Fruit fly (Drosophila melanogaster) whole organism, embryonic: ENCODE results near the gene Gr92a.

ENCODE experiments used
- Adf1 ChIP-seq: fragments of 200-800 bp; sonication (Bioruptor generic); IDR thresholded peaks from 2 replicates; pipeline ENCODE4 v1.3.6; 2022; ENCODE audit warnings: missing biosample characterization, missing genetic modification characterization
- CG10543 ChIP-seq: fragments of 200-800 bp; sonication (Bioruptor generic); optimal IDR thresholded peaks from 3 replicates; lab custom pipeline; 2017; ENCODE audit warnings: missing biosample characterization, mild to moderate bottlenecking, missing genetic modification characterization, moderate library complexity
- CG1233 ChIP-seq: fragments of 200-800 bp; sonication (Bioruptor generic); optimal IDR thresholded peaks from 4 replicates; lab custom pipeline; 2018; ENCODE audit warnings: missing biosample characterization, mild to moderate bottlenecking, missing genetic modification characterization
- CG12769 ChIP-seq: fragments of 200-800 bp; sonication (Bioruptor generic); optimal IDR thresholded peaks from 2 replicates; lab custom pipeline; 2019; ENCODE audit warnings: missing biosample characterization, mild to moderate bottlenecking, missing genetic modification characterization, moderate library complexity
- CG13287 ChIP-seq: fragments of 200-800 bp; sonication (Bioruptor generic); IDR thresholded peaks from 2 replicates; pipeline ENCODE4 v1.3.6; 2022; ENCODE audit warnings: missing biosample characterization, missing genetic modification characterization; ENCODE audit not compliant: partially characterized antibody
- CG14014 ChIP-seq: fragments of 200-800 bp; sonication (Bioruptor generic); IDR thresholded peaks from 2 replicates; pipeline ENCODE4 v1.3.6; 2022; ENCODE audit warnings: missing biosample characterization, missing genetic modification characterization
- CG17912 ChIP-seq: fragments of 200-800 bp; sonication (Bioruptor generic); optimal IDR thresholded peaks from 2 replicates; lab custom pipeline; 2018; ENCODE audit warnings: missing biosample characterization, mild to moderate bottlenecking, missing genetic modification characterization
- CG30431 ChIP-seq: fragments of 200-800 bp; sonication (Bioruptor generic); optimal IDR thresholded peaks from 2 replicates; lab custom pipeline; 2017; ENCODE audit warnings: missing biosample characterization, missing genetic modification characterization
- CG34422 ChIP-seq: fragments of 200-800 bp; sonication (Bioruptor generic); IDR thresholded peaks from 3 replicates; pipeline ENCODE4 v1.3.6; 2022; ENCODE audit warnings: missing biosample characterization, missing genetic modification characterization
- CG4282 ChIP-seq: fragments of 200-800 bp; sonication (Bioruptor generic); optimal IDR thresholded peaks from 2 replicates; lab custom pipeline; 2016; ENCODE audit warnings: missing biosample characterization, missing genetic modification characterization
- CG4328 ChIP-seq: fragments of 200-800 bp; sonication (Bioruptor generic); optimal IDR thresholded peaks from 3 replicates; lab custom pipeline; 2017; ENCODE audit warnings: missing biosample characterization, missing genetic modification reagents, missing genetic modification characterization
- CHES-1-like ChIP-seq: fragments of 200-800 bp; sonication (Bioruptor generic); optimal IDR thresholded peaks from 2 replicates; lab custom pipeline; 2016; ENCODE audit warnings: missing biosample characterization, missing genetic modification characterization
- Dfd ChIP-seq, 2 experiments: fragments of >200 bp; optimal IDR thresholded peaks; 2 replicates each; lab custom pipeline; 2017; ENCODE audit warnings: missing biosample characterization in 2 of 2, missing genetic modification characterization in 2 of 2
- Hmx ChIP-seq: fragments of 200-800 bp; sonication (Bioruptor generic); optimal IDR thresholded peaks from 2 replicates; lab custom pipeline; 2016; ENCODE audit warnings: missing biosample characterization, missing genetic modification characterization
- MBD-R2 ChIP-seq: fragments of 200-800 bp; sonication (Bioruptor generic); IDR thresholded peaks from 2 replicates; pipeline ENCODE4 v1.3.6; 2022; ENCODE audit warnings: missing biosample characterization, missing genetic modification characterization
- NK7.1 ChIP-seq: fragments of 200-800 bp; sonication (Bioruptor generic); optimal IDR thresholded peaks from 3 replicates; lab custom pipeline; 2016; ENCODE audit warnings: missing biosample characterization, missing genetic modification characterization
- Poxn ChIP-seq: fragments of 200-800 bp; sonication (Bioruptor generic); IDR thresholded peaks from 2 replicates; pipeline ENCODE4 v1.3.6; 2022; ENCODE audit warnings: missing biosample characterization, missing genetic modification characterization
- ac ChIP-seq: fragments of 200-800 bp; sonication (Bioruptor generic); optimal IDR thresholded peaks from 3 replicates; lab custom pipeline; 2017; ENCODE audit warnings: missing biosample characterization, mild to moderate bottlenecking, missing genetic modification characterization
- amos ChIP-seq: fragments of 200-800 bp; sonication (Bioruptor generic); IDR thresholded peaks from 2 replicates; pipeline ENCODE4 v1.3.6; 2022; ENCODE audit warnings: missing biosample characterization, missing genetic modification characterization; ENCODE audit not compliant: partially characterized antibody
- emc ChIP-seq: fragments of 200-800 bp; sonication (Bioruptor generic); optimal IDR thresholded peaks from 2 replicates; lab custom pipeline; 2016; ENCODE audit warnings: missing biosample characterization, missing genetic modification characterization
- eve ChIP-seq, 2 experiments: fragments of >200 bp; optimal IDR thresholded peaks; 2 replicates each; lab custom pipeline; 2017; ENCODE audit warnings: missing biosample characterization in 2 of 2, missing genetic modification characterization in 2 of 2
- org-1 ChIP-seq: fragments of 200-800 bp; sonication (Bioruptor generic); optimal IDR thresholded peaks from 2 replicates; lab custom pipeline; 2017; ENCODE audit warnings: missing biosample characterization, missing genetic modification characterization
- pros ChIP-seq: fragments of 200-800 bp; sonication (Bioruptor generic); optimal IDR thresholded peaks from 3 replicates; lab custom pipeline; 2019; ENCODE audit warnings: missing biosample characterization, mild to moderate bottlenecking, missing genetic modification characterization, moderate library complexity
- sr ChIP-seq: fragments of 200-800 bp; sonication (Bioruptor generic); IDR thresholded peaks from 3 replicates; pipeline ENCODE4 v1.3.6; 2022; ENCODE audit warnings: missing biosample characterization, missing genetic modification characterization
- tna ChIP-seq: fragments of 200-800 bp; sonication (Bioruptor generic); IDR thresholded peaks from 2 replicates; pipeline ENCODE4 v1.3.6; 2022; ENCODE audit warnings: missing biosample characterization, missing genetic modification characterization; ENCODE audit not compliant: partially characterized antibody
- zf30C ChIP-seq: fragments of 200-800 bp; sonication (Bioruptor generic); optimal IDR thresholded peaks from 3 replicates; lab custom pipeline; 2018; ENCODE audit warnings: missing biosample characterization, mild to moderate bottlenecking, missing genetic modification characterization

Gene Gr92a

dm6 chr3R:20167635-20168395 is 47.0 kb downstream of the Gr92a start (continued):
- TF ChIP-seq CG14014 (GFP tag; lab: Robert Waterston, UW) = no peak
- TF ChIP-seq CG34422 (GFP tag; lab: Robert Waterston, UW) = no peak
- peak; percentile 36 for TF ChIP-seq CG4328 (GFP tag; lab: Kevin White, UChicago)
- TF ChIP-seq org-1 (GFP tag; lab: Kevin White, UChicago) = no peak
- TF ChIP-seq emc = no peak
- TF ChIP-seq Dfd (GFP tag; optimal IDR thresholded peaks at IDR 0.05; lab: Kevin White, UChicago) = no peak
- no peak for TF ChIP-seq amos (GFP tag; lab: Robert Waterston, UW)
- no peak for TF ChIP-seq Poxn (GFP tag; lab: Robert Waterston, UW)
- peak; percentile 95 for TF ChIP-seq sr
- TF ChIP-seq NK7.1 (GFP tag; lab: Kevin White, UChicago) = no peak

- TF ChIP-seq CG4282 (GFP tag; lab: Kevin White, UChicago) (no peak), CG12769 (tag; lab: Kevin White, UChicago) (peak; percentile 57), amos (GFP tag; lab: Robert Waterston, UW) (no peak), ac (GFP tag; lab: Kevin White, UChicago) (no peak), CG1233 (GFP tag; lab: Kevin White, UChicago) (no peak), CG13287 (GFP tag; lab: Robert Waterston, UW) (no peak), eve (GFP tag; optimal IDR thresholded peaks at IDR 0.05; lab: Kevin White, UChicago) (no peak), CHES-1-like (GFP tag; lab: Kevin White, UChicago) (no peak), tna (GFP tag; lab: Robert Waterston, UW) (no peak), Adf1 (GFP tag; lab: Robert Waterston, UW) (peak; percentile 49), zf30C (GFP tag; lab: Kevin White, UChicago) (no peak), MBD-R2 (GFP tag; lab: Robert Waterston, UW) (no peak), Hmx (GFP tag; lab: Kevin White, UChicago) (no peak), CG17912 (GFP tag; lab: Kevin White, UChicago) (no peak), CG10543 (GFP tag; lab: Kevin White, UChicago) (peak; percentile 12), CG30431 (no peak), pros (no peak)
Observed at dm6 chr3R:20169135-20169534, 48.3 kb downstream of the Gr92a start, which contains the start of gene CG5023. Gene CG5023, plus strand, starts transcription at chr3R:20169435.
